Fruit fly (Drosophila melanogaster) whole organism, embryonic: ENCODE measurements around the gene CG33332.

ENCODE experiments used
- CG10209 ChIP-seq: fragments of 200-800 bp; sonication (Bioruptor generic); optimal IDR thresholded peaks from 3 replicates; lab custom pipeline; 2017; ENCODE audit warnings: missing biosample characterization, mild to moderate bottlenecking, missing genetic modification characterization, missing genetic modification reagents
- CG10321 ChIP-seq: fragments of 200-800 bp; sonication (Bioruptor generic); IDR thresholded peaks from 2 replicates; pipeline ENCODE4 v1.3.6; 2022; ENCODE audit warnings: missing biosample characterization, missing genetic modification characterization
- CG10959 ChIP-seq: fragments of 200-800 bp; sonication (Bioruptor generic); IDR thresholded peaks from 2 replicates; pipeline ENCODE4 v1.3.6; 2022; ENCODE audit warnings: missing biosample characterization, missing genetic modification characterization
- CG12744 ChIP-seq: fragments of 200-800 bp; sonication (Bioruptor generic); optimal IDR thresholded peaks from 2 replicates; lab custom pipeline; 2016; ENCODE audit warnings: missing biosample characterization, missing genetic modification characterization
- CG13894 ChIP-seq: fragments of 200-800 bp; sonication (Bioruptor generic); optimal IDR thresholded peaks from 3 replicates; lab custom pipeline; 2018; ENCODE audit warnings: missing biosample characterization, mild to moderate bottlenecking, missing genetic modification characterization, moderate library complexity
- CG14441 ChIP-seq: fragments of 200-800 bp; sonication (Bioruptor generic); IDR thresholded peaks from 2 replicates; pipeline ENCODE4 v1.3.6; 2022; ENCODE audit warnings: missing biosample characterization, missing genetic modification characterization
- CG14965 ChIP-seq: fragments of 200-800 bp; sonication (Bioruptor generic); optimal IDR thresholded peaks from 2 replicates; lab custom pipeline; 2016; ENCODE audit warnings: missing biosample characterization, missing genetic modification characterization, borderline replicate concordance
- CG15269 ChIP-seq: fragments of 200-800 bp; sonication (Bioruptor generic); optimal IDR thresholded peaks from 2 replicates; lab custom pipeline; 2018; ENCODE audit warnings: missing biosample characterization, mild to moderate bottlenecking, missing genetic modification characterization, moderate library complexity
- CG15479 ChIP-seq: fragments of 200-800 bp; sonication (Bioruptor generic); optimal IDR thresholded peaks from 3 replicates; lab custom pipeline; 2019; ENCODE audit warnings: missing biosample characterization, mild to moderate bottlenecking, missing genetic modification characterization, moderate library complexity
- CG1603 ChIP-seq: fragments of 200-800 bp; sonication (Bioruptor generic); optimal IDR thresholded peaks from 2 replicates; lab custom pipeline; 2019; ENCODE audit warnings: missing biosample characterization, mild to moderate bottlenecking, missing genetic modification characterization, moderate library complexity
- CG17361 ChIP-seq: fragments of 200-800 bp; sonication (Bioruptor generic); IDR thresholded peaks from 3 replicates; pipeline ENCODE4 v1.3.6; 2022; ENCODE audit warnings: missing biosample characterization, missing genetic modification characterization
- CG17385 ChIP-seq: fragments of 200-800 bp; sonication (Bioruptor generic); optimal IDR thresholded peaks from 3 replicates; lab custom pipeline; 2018; ENCODE audit warnings: missing biosample characterization, mild to moderate bottlenecking, missing genetic modification characterization
- CG2202 ChIP-seq: fragments of 200-800 bp; sonication (Bioruptor generic); optimal IDR thresholded peaks from 2 replicates; lab custom pipeline; 2018; ENCODE audit warnings: missing biosample characterization, mild to moderate bottlenecking, missing genetic modification characterization
- CG30020 ChIP-seq: fragments of 200-800 bp; optimal IDR thresholded peaks from 2 replicates; lab custom pipeline; 2019; ENCODE audit warnings: missing biosample characterization, mild to moderate bottlenecking, missing genetic modification characterization, moderate library complexity
- CG30431 ChIP-seq: fragments of 200-800 bp; sonication (Bioruptor generic); optimal IDR thresholded peaks from 2 replicates; lab custom pipeline; 2017; ENCODE audit warnings: missing biosample characterization, missing genetic modification characterization
- CG34376 ChIP-seq: fragments of 200-800 bp; sonication (Bioruptor generic); optimal IDR thresholded peaks from 2 replicates; lab custom pipeline; 2018; ENCODE audit warnings: missing biosample characterization, mild to moderate bottlenecking, missing genetic modification characterization
- CG3838 ChIP-seq: fragments of 200-800 bp; sonication (Bioruptor generic); optimal IDR thresholded peaks from 3 replicates; lab custom pipeline; 2016; ENCODE audit warnings: missing biosample characterization, missing genetic modification characterization
- CG3847 ChIP-seq: fragments of 200-800 bp; sonication (Bioruptor generic); IDR thresholded peaks from 2 replicates; pipeline ENCODE4 v1.3.6; 2022; ENCODE audit warnings: missing biosample characterization, missing genetic modification characterization
- CG4730 ChIP-seq: fragments of 200-800 bp; sonication (Bioruptor generic); IDR thresholded peaks from 2 replicates; pipeline ENCODE4 v1.3.6; 2022; ENCODE audit warnings: missing biosample characterization, missing genetic modification characterization
- CG6272 ChIP-seq: fragments of 200-800 bp; sonication (Bioruptor generic); IDR thresholded peaks from 2 replicates; pipeline ENCODE4 v1.3.6; 2022; ENCODE audit warnings: missing biosample characterization, missing genetic modification characterization
- CG6683 ChIP-seq: fragments of 200-800 bp; sonication (Bioruptor generic); optimal IDR thresholded peaks from 2 replicates; lab custom pipeline; 2017; ENCODE audit warnings: missing biosample characterization, mild to moderate bottlenecking, missing genetic modification characterization, missing genetic modification reagents
- CG7271 ChIP-seq: fragments of 200-800 bp; sonication (Bioruptor generic); optimal IDR thresholded peaks from 2 replicates; lab custom pipeline; 2018; ENCODE audit warnings: missing biosample characterization, mild to moderate bottlenecking, missing genetic modification characterization, moderate library complexity
- CG7987 ChIP-seq: fragments of 200-800 bp; sonication (Bioruptor generic); optimal IDR thresholded peaks from 2 replicates; lab custom pipeline; 2018; ENCODE audit warnings: missing biosample characterization, mild to moderate bottlenecking, missing genetic modification characterization, moderate library complexity
- CG8478 ChIP-seq: fragments of >200 bp; optimal IDR thresholded peaks from 2 replicates; lab custom pipeline; 2018
- Dek ChIP-seq: fragments of 200-800 bp; sonication (Bioruptor generic); optimal IDR thresholded peaks from 3 replicates; lab custom pipeline; 2019; ENCODE audit warnings: missing biosample characterization, mild to moderate bottlenecking, missing genetic modification characterization, moderate library complexity
- Ets97D ChIP-seq: fragments of 200-800 bp; sonication (Bioruptor generic); optimal IDR thresholded peaks from 3 replicates; lab custom pipeline; 2016; ENCODE audit warnings: missing biosample characterization, missing genetic modification characterization
- HmgD ChIP-seq: fragments of 200-800 bp; sonication (Bioruptor generic); optimal IDR thresholded peaks from 3 replicates; lab custom pipeline; 2016; ENCODE audit warnings: missing biosample characterization, missing genetic modification characterization
- HmgZ ChIP-seq: fragments of 200-800 bp; sonication (Bioruptor generic); optimal IDR thresholded peaks from 2 replicates; lab custom pipeline; 2018; ENCODE audit warnings: missing biosample characterization, mild to moderate bottlenecking, missing genetic modification characterization
- Hr39 ChIP-seq: fragments of >200 bp; optimal IDR thresholded peaks from 2 replicates; lab custom pipeline; 2017
- Mad ChIP-seq: fragments of 200-800 bp; sonication (Bioruptor generic); optimal IDR thresholded peaks from 2 replicates; lab custom pipeline; 2016; ENCODE audit warnings: missing biosample characterization, missing genetic modification characterization
- Myb ChIP-seq: fragments of 200-800 bp; sonication (Bioruptor generic); optimal IDR thresholded peaks from 2 replicates; lab custom pipeline; 2016; ENCODE audit warnings: missing biosample characterization, missing genetic modification characterization
- Nf-YA ChIP-seq: fragments of 200-800 bp; sonication (Bioruptor generic); IDR thresholded peaks from 2 replicates; pipeline ENCODE4 v1.3.6; 2022; ENCODE audit warnings: missing biosample characterization, missing genetic modification characterization
- Nf-YC ChIP-seq: fragments of 200-800 bp; optimal IDR thresholded peaks from 3 replicates; lab custom pipeline; 2019; ENCODE audit warnings: missing biosample characterization, mild to moderate bottlenecking, missing genetic modification characterization, moderate library complexity
- YL-1 ChIP-seq: fragments of 200-800 bp; sonication (Bioruptor generic); optimal IDR thresholded peaks from 3 replicates; lab custom pipeline; 2017; ENCODE audit warnings: missing biosample characterization, mild to moderate bottlenecking, missing genetic modification characterization
- bab2 ChIP-seq: fragments of 200-800 bp; sonication (Bioruptor generic); optimal IDR thresholded peaks from 2 replicates; lab custom pipeline; 2016; ENCODE audit warnings: missing biosample characterization, missing genetic modification characterization
- ems ChIP-seq: fragments of 200-800 bp; sonication (Bioruptor generic); optimal IDR thresholded peaks from 3 replicates; lab custom pipeline; 2016; ENCODE audit warnings: missing biosample characterization, missing genetic modification characterization
- lov ChIP-seq, 2 experiments: fragments of 200-800 bp in 1 of 2; fragments of >200 bp in 1 of 2; sonication (Bioruptor generic) in 1 of 2; IDR thresholded peaks in 1 of 2; optimal IDR thresholded peaks in 1 of 2; 2 replicates in 1 of 2; 3 replicates in 1 of 2; pipeline versions ENCODE4 v1.3.6 to Lab custom; 2017 to 2022; ENCODE audit warnings: missing biosample characterization in 1 of 2, missing genetic modification characterization in 1 of 2
- nau ChIP-seq: fragments of 200-800 bp; sonication (Bioruptor generic); optimal IDR thresholded peaks from 3 replicates; lab custom pipeline; 2017; ENCODE audit warnings: missing biosample characterization, mild to moderate bottlenecking, missing genetic modification characterization, missing genetic modification reagents
- peb ChIP-seq: fragments of 200-800 bp; sonication (Bioruptor generic); IDR thresholded peaks from 2 replicates; pipeline ENCODE4 v1.3.6; 2022; ENCODE audit warnings: missing biosample characterization, missing genetic modification characterization
- run ChIP-seq: fragments of 200-800 bp; sonication (Bioruptor generic); optimal IDR thresholded peaks from 3 replicates; lab custom pipeline; 2018; ENCODE audit warnings: missing biosample characterization, mild to moderate bottlenecking, missing genetic modification characterization
- schlank ChIP-seq: fragments of 200-800 bp; sonication (Bioruptor generic); optimal IDR thresholded peaks from 2 replicates; lab custom pipeline; 2018; ENCODE audit warnings: missing biosample characterization, mild to moderate bottlenecking, missing genetic modification characterization
- shn ChIP-seq: fragments of 200-800 bp; sonication (Bioruptor generic); optimal IDR thresholded peaks from 3 replicates; lab custom pipeline; 2016; ENCODE audit warnings: missing biosample characterization, missing genetic modification characterization
- slbo ChIP-seq: fragments of 200-800 bp; sonication (Bioruptor generic); IDR thresholded peaks from 2 replicates; pipeline ENCODE4 v1.3.6; 2022; ENCODE audit warnings: missing biosample characterization, missing genetic modification characterization
- sr ChIP-seq: fragments of 200-800 bp; sonication (Bioruptor generic); IDR thresholded peaks from 3 replicates; pipeline ENCODE4 v1.3.6; 2022; ENCODE audit warnings: missing biosample characterization, missing genetic modification characterization
- ssp ChIP-seq: fragments of 200-800 bp; sonication (Bioruptor generic); IDR thresholded peaks from 2 replicates; pipeline ENCODE4 v1.3.6; 2022; ENCODE audit warnings: missing biosample characterization, missing genetic modification characterization
- tap ChIP-seq: fragments of 200-800 bp; optimal IDR thresholded peaks from 3 replicates; lab custom pipeline; 2019; ENCODE audit warnings: missing biosample characterization, mild to moderate bottlenecking, missing genetic modification characterization, moderate library complexity
- ttk ChIP-seq: fragments of 200-800 bp; sonication (Bioruptor generic); IDR thresholded peaks from 2 replicates; pipeline ENCODE4 v2.1.2; 2022; ENCODE audit warnings: missing biosample characterization, missing genetic modification characterization
- wdn ChIP-seq: fragments of 200-800 bp; sonication (Bioruptor generic); IDR thresholded peaks from 2 replicates; pipeline ENCODE4 v1.3.6; 2022; ENCODE audit warnings: missing biosample characterization, missing genetic modification characterization
- yki ChIP-seq: fragments of >200 bp; optimal IDR thresholded peaks from 3 replicates; lab custom pipeline; 2018

CG33332 gene

dm6 chr3R:14893791-14894782 lies 7.8 kb downstream of the CG33332 start, which contains the start of gene Dph2 (continued):
- peak; percentile 2 for TF ChIP-seq bab2 (GFP tag; lab: Kevin White, UChicago)
- TF ChIP-seq Nf-YC (tag; lab: Kevin White, UChicago) = peak; percentile 78
- TF ChIP-seq CG30431 (GFP tag; lab: Kevin White, UChicago) = no peak
- TF ChIP-seq sr (GFP tag; lab: Robert Waterston, UW) = no peak
- peak; percentile 82 for TF ChIP-seq tap
- no peak for TF ChIP-seq shn (GFP tag; lab: Kevin White, UChicago)
- TF ChIP-seq CG15479 (GFP tag; lab: Kevin White, UChicago) = no peak
- TF ChIP-seq CG30020 (tag; lab: Kevin White, UChicago) = peak; percentile 98
- TF ChIP-seq CG14441 (GFP tag; lab: Robert Waterston, UW) = peak; percentile 77
- peak; percentile 61 for TF ChIP-seq CG10321 (GFP tag; lab: Robert Waterston, UW)
- peak; percentile 17 for TF ChIP-seq CG34376
- TF ChIP-seq CG17385 (GFP tag; lab: Kevin White, UChicago) = peak; percentile 65
- peak; percentile 74 for TF ChIP-seq CG13894 (tag; lab: Kevin White, UChicago)
- peak; percentile 86 for TF ChIP-seq CG15269 (tag; lab: Kevin White, UChicago)
- peak; percentile 70 for TF ChIP-seq HmgZ (tag; lab: Kevin White, UChicago)
- TF ChIP-seq lov (optimal IDR thresholded peaks at IDR 0.05; lab: Kevin White, UChicago) = no peak
- TF ChIP-seq lov (GFP tag; IDR thresholded peaks at IDR 0.05; lab: Robert Waterston, UW) = peak; percentile 58; the same call in 1 of the 3 replicates
- TF ChIP-seq peb = peak; percentile 25; the same call in 1 of the 2 replicates
- TF ChIP-seq YL-1 = peak; percentile 25
- TF ChIP-seq CG2202 = peak; percentile 29
- TF ChIP-seq Myb (GFP tag; lab: Kevin White, UChicago) = peak; percentile 95
- no peak for TF ChIP-seq yki (lab: Kevin White, UChicago)
- peak; percentile 48 for TF ChIP-seq CG10209 (GFP tag; lab: Kevin White, UChicago)
- no peak for TF ChIP-seq CG3838 (GFP tag; lab: Kevin White, UChicago)
- TF ChIP-seq ttk (GFP tag; lab: Robert Waterston, UW) = peak; percentile 83
- TF ChIP-seq CG12744 (GFP tag; lab: Kevin White, UChicago) = no peak
- TF ChIP-seq schlank (tag; lab: Kevin White, UChicago) = no peak
- peak; percentile 47 for TF ChIP-seq Ets97D (GFP tag; lab: Kevin White, UChicago)
- peak; percentile 49 for TF ChIP-seq CG10959 (GFP tag; lab: Robert Waterston, UW)
- TF ChIP-seq Mad = peak; percentile 21
- TF ChIP-seq CG3847 (GFP tag; lab: Robert Waterston, UW) = peak; percentile 75
- TF ChIP-seq CG1603 (tag; lab: Kevin White, UChicago) = peak; percentile 100
- TF ChIP-seq CG6683 (GFP tag; lab: Kevin White, UChicago) = peak; percentile 39
- peak; percentile 93 for TF ChIP-seq slbo (GFP tag; lab: Robert Waterston, UW)
- TF ChIP-seq CG7271 (tag; lab: Kevin White, UChicago) = peak; percentile 62
- TF ChIP-seq CG4730 (GFP tag; lab: Robert Waterston, UW) = peak; percentile 81
- TF ChIP-seq wdn = peak; percentile 73
- no peak for TF ChIP-seq nau (GFP tag; lab: Kevin White, UChicago)
- peak; percentile 93 for TF ChIP-seq CG17361 (GFP tag; lab: Robert Waterston, UW)
- peak; percentile 59; the same call in 1 of the 2 replicates for TF ChIP-seq Nf-YA
- peak; percentile 55 for TF ChIP-seq run
- TF ChIP-seq ssp (GFP tag; lab: Robert Waterston, UW) = peak; percentile 78
- peak; percentile 17 for TF ChIP-seq ems (GFP tag; lab: Kevin White, UChicago)
- TF ChIP-seq CG7987 (GFP tag; lab: Kevin White, UChicago) = peak; percentile 91
- TF ChIP-seq HmgD (GFP tag; lab: Kevin White, UChicago) = peak; percentile 12
- TF ChIP-seq Dek (tag; lab: Kevin White, UChicago) = peak; percentile 82
- TF ChIP-seq CG6272 (GFP tag; lab: Robert Waterston, UW) = no peak; the same call in 1 of the 2 replicates
- no peak for TF ChIP-seq CG14965 (GFP tag; lab: Kevin White, UChicago)
- TF ChIP-seq Hr39 (lab: Kevin White, UChicago) = no peak
- no peak for TF ChIP-seq CG8478 (lab: Kevin White, UChicago)
